Worm (Caenorhabditis elegans): ENCODE measurements around the gene Y53F4B.10.

ce11 chrII:14983909-14984308 is 19.4 kb downstream of the Y53F4B.10 start, which contains the start of gene Y53F4B.5:
- TF ChIP-seq skn-1 (tag; optimal IDR thresholded peaks at IDR 0.05) (no peak), fos-1 (tag; optimal IDR thresholded peaks at IDR 0.05) (no peak), unc-39 (tag; optimal IDR thresholded peaks at IDR 0.05) (no peak), ztf-4 (tag; optimal IDR thresholded peaks at IDR 0.05) (no peak), elt-3 (tag; optimal IDR thresholded peaks at IDR 0.05) (no peak), snpc-4 (tag; optimal IDR thresholded peaks at IDR 0.05) (no peak)
